Fruit fly (Drosophila melanogaster): Measurements from ENCODE around the gene RhoU.

dm6 chrX:10115582-10116207 is 29.4 kb downstream of the RhoU start:
- TF ChIP-seq pan (optimal IDR thresholded peaks at IDR 0.05) (no peak), GATAd (GFP tag; optimal IDR thresholded peaks at IDR 0.05) (no peak), brk (GFP tag; optimal IDR thresholded peaks at IDR 0.05) (no peak), Hr78 (GFP tag; optimal IDR thresholded peaks at IDR 0.05) (no peak), Dfd (GFP tag; optimal IDR thresholded peaks at IDR 0.05) (no peak), OdsH (GFP tag; optimal IDR thresholded peaks at IDR 0.05) (no peak), CG32264 (GFP tag; optimal IDR thresholded peaks at IDR 0.05) (no peak), rgr (GFP tag; optimal IDR thresholded peaks at IDR 0.05) (no peak), Rel (GFP tag; optimal IDR thresholded peaks at IDR 0.05) (no peak), Rel (tag; optimal IDR thresholded peaks at IDR 0.05) (no peak), usp (GFP tag; optimal IDR thresholded peaks at IDR 0.05) (no peak), psq (GFP tag; optimal IDR thresholded peaks at IDR 0.05) (peak; percentile 57)

All from whole organism, wandering third instar larva.